Fruit fly (Drosophila melanogaster) S2 (cell line): Measurements from ENCODE around the gene cDIP.

Experiments
- CG8478 ChIP-seq: fragments of >200 bp; optimal IDR thresholded peaks from 2 replicates; lab custom pipeline; 2018
- CTCF ChIP-seq, 2 experiments: fragments of >200 bp; optimal IDR thresholded peaks; 2 replicates each; lab custom pipeline; 2018

DNA sequence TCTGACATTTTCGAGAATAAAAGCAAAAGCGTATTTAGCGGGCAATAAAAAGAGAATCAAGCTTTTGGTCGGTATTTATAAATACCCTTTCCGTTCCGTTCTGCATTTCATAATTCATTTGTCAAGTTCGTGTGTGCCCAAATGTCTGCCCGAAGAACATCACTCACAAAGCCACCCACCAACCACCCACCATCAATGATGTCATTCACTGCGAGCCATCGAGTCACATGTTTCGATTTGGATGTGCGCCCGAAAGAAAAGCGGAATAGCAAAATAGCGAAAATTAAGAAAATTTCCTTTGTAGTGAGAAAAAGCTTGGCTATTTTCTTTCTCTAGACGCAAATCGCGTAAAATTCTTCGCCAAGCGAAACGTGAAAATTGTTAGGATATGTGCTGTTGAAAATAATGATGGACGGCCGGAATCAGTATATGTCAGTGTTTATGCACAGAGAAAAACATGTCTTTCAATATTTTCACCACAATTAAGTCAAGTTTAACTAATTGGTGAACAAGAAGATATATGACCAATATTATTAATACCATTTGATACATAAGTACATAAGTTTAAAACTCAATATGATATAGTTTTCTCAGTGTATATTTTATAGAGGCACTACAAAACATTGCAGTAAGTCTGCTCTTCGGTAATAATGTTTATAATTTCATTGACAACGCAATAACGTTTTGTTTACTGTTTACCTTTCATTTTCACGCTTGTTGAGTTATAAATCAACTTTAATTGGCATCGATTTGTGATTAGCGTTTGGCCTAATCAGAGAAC lies 9.6 kb downstream of the cDIP start:
- no peak for TF ChIP-seq CG8478 (lab: Kevin White, UChicago)
- no peak for TF ChIP-seq CTCF (optimal IDR thresholded peaks at IDR 0.05; lab: Kevin White, UChicago)
